Fruit fly (Drosophila melanogaster): Measurements from ENCODE around the gene CG7420.

The CG7420 gene

DNA sequence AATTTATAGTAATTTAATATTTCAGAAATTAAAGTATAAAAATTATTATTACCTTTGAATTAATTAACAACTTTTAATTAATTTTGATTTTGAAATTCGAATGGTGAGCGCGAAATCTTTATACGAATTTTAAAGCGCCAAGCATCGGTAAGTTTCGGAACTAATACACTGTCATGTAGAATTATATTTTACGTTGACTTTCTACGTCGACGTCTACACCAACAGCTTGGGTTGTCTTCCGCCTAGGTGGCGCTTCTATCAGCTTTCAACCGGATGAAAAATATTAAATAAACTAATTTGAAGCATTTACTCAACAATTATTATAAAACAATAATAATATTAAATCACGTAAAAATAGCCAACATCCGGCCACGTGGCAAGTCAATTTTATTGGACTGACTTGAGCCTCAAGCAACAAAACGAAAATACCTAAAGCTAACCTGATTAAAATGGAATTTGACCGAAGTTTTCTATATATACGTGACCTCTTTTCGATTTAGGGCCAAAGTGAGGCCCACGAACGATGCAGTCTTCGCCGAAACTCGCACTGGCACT lies 10.8 kb downstream of the CG7420 start, which contains the start of gene CG31928 (continued):
- TF ChIP-seq Myb (GFP tag; optimal IDR thresholded peaks at IDR 0.05) (peak; percentile 9), CG11504 (tag; optimal IDR thresholded peaks at IDR 0.05) (peak; percentile 52), eve (GFP tag; optimal IDR thresholded peaks at IDR 0.05) (no peak), H2.0 (GFP tag; IDR thresholded peaks at IDR 0.05) (peak; percentile 11; the same call in 1 of the 2 replicates), CG11247 (GFP tag; IDR thresholded peaks at IDR 0.05) (0 out of 2 replicates have a peak, but pooled peaks have one; percentile 21), E2f2 (GFP tag; IDR thresholded peaks at IDR 0.05) (peak; percentile 85), cato (GFP tag; optimal IDR thresholded peaks at IDR 0.05; ENCODE audit: borderline replicate concordance) (peak; percentile 12), Rx (GFP tag; IDR thresholded peaks at IDR 0.05) (no peak), CG10654 (GFP tag; optimal IDR thresholded peaks at IDR 0.05) (peak; percentile 6), trem (tag; optimal IDR thresholded peaks at IDR 0.05) (peak; percentile 47), pita (GFP tag; optimal IDR thresholded peaks at IDR 0.05) (peak; percentile 33), Hmr (GFP tag; optimal IDR thresholded peaks at IDR 0.05) (peak; percentile 13), CG2116 (GFP tag; optimal IDR thresholded peaks at IDR 0.05) (peak; percentile 9), D19B (GFP tag; optimal IDR thresholded peaks at IDR 0.05) (no peak), CoRest (tag; optimal IDR thresholded peaks at IDR 0.05) (peak; percentile 27), CG17802 (tag; optimal IDR thresholded peaks at IDR 0.05) (no peak), repo (GFP tag; optimal IDR thresholded peaks at IDR 0.05) (no peak), Med (GFP tag) (peak; percentile 78), CG10267 (tag; optimal IDR thresholded peaks at IDR 0.05) (peak; percentile 32), CG30403 (GFP tag; optimal IDR thresholded peaks at IDR 0.05) (peak; percentile 32), sisA (GFP tag; IDR thresholded peaks at IDR 0.05) (0 out of 2 replicates have a peak, but pooled peaks have one; percentile 15), aop (GFP tag; IDR thresholded peaks at IDR 0.05) (no peak), slbo (GFP tag; IDR thresholded peaks at IDR 0.05) (peak; percentile 52), CG11456 (GFP tag; IDR thresholded peaks at IDR 0.05) (peak; percentile 57; the same call in 1 of the 3 replicates), knrl (GFP tag; IDR thresholded peaks at IDR 0.05; ENCODE audit: partially characterized antibody) (peak; percentile 61; the same call in 2 of the 3 replicates), CG9817 (tag; optimal IDR thresholded peaks at IDR 0.05) (peak; percentile 32), CG8281 (tag; optimal IDR thresholded peaks at IDR 0.05) (no peak), Bgb (GFP tag; IDR thresholded peaks at IDR 0.05; ENCODE audit: partially characterized antibody) (peak; percentile 72), tin (GFP tag; optimal IDR thresholded peaks at IDR 0.05) (peak; percentile 39), dpn (GFP tag; optimal IDR thresholded peaks at IDR 0.05) (peak; percentile 7 to 27), CG2875 (GFP tag; optimal IDR thresholded peaks at IDR 0.05) (no peak), CG14014 (GFP tag; IDR thresholded peaks at IDR 0.05) (0 out of 2 replicates have a peak, but pooled peaks have one; percentile 6), pan (optimal IDR thresholded peaks at IDR 0.05) (no peak), pan (GFP tag; optimal IDR thresholded peaks at IDR 0.05 in 1 of 2, IDR thresholded peaks at IDR 0.05 in 1 of 2) (peak in 1 of 2 experiments; percentile 14), MBD-R2 (GFP tag; IDR thresholded peaks at IDR 0.05) (peak; percentile 19; the same call in 1 of the 2 replicates), Dek (tag; optimal IDR thresholded peaks at IDR 0.05) (peak; percentile 5), Chrac-16 (GFP tag; optimal IDR thresholded peaks at IDR 0.05) (peak; percentile 50), Hr78 (GFP tag; optimal IDR thresholded peaks at IDR 0.05) (no peak), CG9932 (GFP tag; IDR thresholded peaks at IDR 0.05) (peak; percentile 41; the same call in 1 of the 2 replicates), yki (optimal IDR thresholded peaks at IDR 0.05) (peak; percentile 21), CG15073 (GFP tag; optimal IDR thresholded peaks at IDR 0.05) (no peak), CG13424 (tag; optimal IDR thresholded peaks at IDR 0.05) (no peak), CG15696 (tag; optimal IDR thresholded peaks at IDR 0.05) (peak; percentile 26), Meics (GFP tag; optimal IDR thresholded peaks at IDR 0.05) (no peak), Rfx (GFP tag; IDR thresholded peaks at IDR 0.05) (peak; percentile 72), CG8944 (GFP tag; optimal IDR thresholded peaks at IDR 0.05) (peak; percentile 0), vvl (GFP tag; IDR thresholded peaks at IDR 0.05) (0 out of 2 replicates have a peak, but pooled peaks have one; percentile 20), sens (GFP tag) (peak; percentile 60), Hr3 (GFP tag; optimal IDR thresholded peaks at IDR 0.05) (peak; percentile 58), phol (tag; optimal IDR thresholded peaks at IDR 0.05) (peak; percentile 17)

All from whole organism, embryonic.